Worm (Caenorhabditis elegans) whole organism, dauer: ENCODE data around the gene cutc-1.

ENCODE experiments used
- unc-62 ChIP-seq: sonication (generic microtip); optimal IDR thresholded peaks from 2 replicates; lab custom pipeline; 2017; ENCODE audit warnings: missing biosample characterization, missing genetic modification reagents, missing genetic modification characterization

cutc-1 gene

ce11 chrIII:8392307-8392706 is 11.1 kb downstream of the cutc-1 start:
- TF ChIP-seq unc-62 (GFP tag; lab: Kevin White, UChicago), result no peak

ce11 chrIII:8389539-8389938 is 13.9 kb downstream of the cutc-1 start, which contains the start of gene ZK353.4:
Gene ZK353.4, minus strand, starts transcription at chrIII:8389639.
- no peak for TF ChIP-seq unc-62 (GFP tag; lab: Kevin White, UChicago)

ce11 chrIII:8380645-8381044 is 22.8 kb downstream of the cutc-1 start, which contains the start of gene R05D3.12:
Gene R05D3.12, plus strand, starts transcription at chrIII:8380945.
- no peak for TF ChIP-seq unc-62 (GFP tag; lab: Kevin White, UChicago)

ce11 chrIII:8375000-8375399 is 28.4 kb downstream of the cutc-1 start, which contains the start of gene met-2:
Gene met-2, plus strand, starts transcription at chrIII:8375300.
- TF ChIP-seq unc-62 (GFP tag; lab: Kevin White, UChicago), result no peak

- no peak for TF ChIP-seq unc-62 (GFP tag; lab: Kevin White, UChicago)
Measured at ce11 chrIII:8371595-8372305, 31.7 kb downstream of the cutc-1 start, which contains the start of gene lmbr-1. Gene lmbr-1, plus strand, starts transcription at chrIII:8372255.

ce11 chrIII:8370846-8371257 is 32.6 kb downstream of the cutc-1 start:
- TF ChIP-seq unc-62 (GFP tag; lab: Kevin White, UChicago), result no peak

- no peak for TF ChIP-seq unc-62 (GFP tag; lab: Kevin White, UChicago)
Measured at ce11 chrIII:8370188-8370587, 33.2 kb downstream of the cutc-1 start.

- TF ChIP-seq unc-62 (GFP tag; lab: Kevin White, UChicago), result no peak
Measured at ce11 chrIII:8369172-8369571, 34.2 kb downstream of the cutc-1 start.

ce11 chrIII:8368619-8369018 is 34.8 kb downstream of the cutc-1 start, which contains the start of gene R05D3.9:
Gene R05D3.9, minus strand, starts transcription at chrIII:8368719.
- TF ChIP-seq unc-62 (GFP tag; lab: Kevin White, UChicago), result no peak

ce11 chrIII:8363253-8364061 is 40.0 kb downstream of the cutc-1 start, which contains the start of gene R05D3.3:
Gene R05D3.3, plus strand, starts transcription at chrIII:8364011.
- TF ChIP-seq unc-62 (GFP tag; lab: Kevin White, UChicago), result no peak

- TF ChIP-seq unc-62 (GFP tag; lab: Kevin White, UChicago), result no peak
Measured at ce11 chrIII:8358213-8358672, 45.2 kb downstream of the cutc-1 start, which contains the start of the genes R05D3.8 and rfp-1. Gene R05D3.8, minus strand, starts transcription at chrIII:8358327. Gene rfp-1, plus strand, starts transcription at chrIII:8358622.

ce11 chrIII:8356407-8356881 is 47.0 kb downstream of the cutc-1 start:
- no peak for TF ChIP-seq unc-62 (GFP tag; lab: Kevin White, UChicago)

ce11 chrIII:8355462-8355815 is 48.0 kb downstream of the cutc-1 start:
- TF ChIP-seq unc-62 (GFP tag; lab: Kevin White, UChicago), result no peak

ce11 chrIII:8354644-8355461 is 48.6 kb downstream of the cutc-1 start, which contains the start of gene unc-116:
Gene unc-116, minus strand, starts transcription at chrIII:8355174.
- no peak for TF ChIP-seq unc-62 (GFP tag; lab: Kevin White, UChicago)
